Worm (Caenorhabditis elegans) whole organism, mixed stage, embryonic: ENCODE measurements around the gene spv-1.

Experiments
- ceh-43 ChIP-seq: fragments of 200-800 bp; sonication (Bioruptor generic); optimal IDR thresholded peaks from 2 replicates; lab custom pipeline; 2018; ENCODE audit warnings: mild to moderate bottlenecking, missing genetic modification characterization, moderate library complexity, missing compliant biosample characterization
- ces-1 ChIP-seq: fragments of 150-350 bp; optimal IDR thresholded peaks from 2 replicates; lab custom pipeline; 2014; ENCODE audit warnings: missing biosample characterization, missing genetic modification reagents, missing genetic modification characterization
- elt-1 ChIP-seq: sonication (generic microtip); optimal IDR thresholded peaks from 2 replicates; lab custom pipeline; 2017; ENCODE audit warnings: missing genetic modification characterization, mild to moderate bottlenecking, missing compliant biosample characterization, antibody characterized with exemption, moderate library complexity, borderline replicate concordance; ENCODE audit not compliant: insufficient read depth
- elt-3 ChIP-seq: fragments of 150-350 bp; optimal IDR thresholded peaks from 2 replicates; lab custom pipeline; 2014; ENCODE audit warnings: missing biosample characterization, missing genetic modification characterization
- hlh-1 ChIP-seq: fragments of 150-350 bp; optimal IDR thresholded peaks from 2 replicates; lab custom pipeline; 2014; ENCODE audit warnings: missing biosample characterization, missing genetic modification reagents, missing genetic modification characterization
- lin-13 ChIP-seq: fragments of 150-350 bp; optimal IDR thresholded peaks from 2 replicates; lab custom pipeline; 2014; ENCODE audit warnings: missing biosample characterization, missing genetic modification characterization
- mab-5 ChIP-seq: fragments of 150-350 bp; optimal IDR thresholded peaks from 2 replicates; lab custom pipeline; 2014; ENCODE audit warnings: missing biosample characterization, missing genetic modification characterization
- nhr-12 ChIP-seq: fragments of 150-350 bp; optimal IDR thresholded peaks from 2 replicates; lab custom pipeline; 2014; ENCODE audit warnings: missing biosample characterization, missing genetic modification characterization
- nhr-237 ChIP-seq: fragments of 150-350 bp; optimal IDR thresholded peaks from 2 replicates; lab custom pipeline; 2014; ENCODE audit warnings: missing biosample characterization, missing genetic modification characterization
- nhr-28 ChIP-seq: fragments of 150-350 bp; optimal IDR thresholded peaks from 2 replicates; lab custom pipeline; 2014; ENCODE audit warnings: missing biosample characterization, missing genetic modification characterization
- nhr-76 ChIP-seq: sonication (generic microtip); optimal IDR thresholded peaks from 2 replicates; lab custom pipeline; 2017; ENCODE audit warnings: missing biosample characterization, missing genetic modification characterization
- sem-2 ChIP-seq: fragments of 200-800 bp; sonication (Bioruptor generic); optimal IDR thresholded peaks from 2 replicates; lab custom pipeline; 2018; ENCODE audit warnings: mild to moderate bottlenecking, missing genetic modification characterization, missing compliant biosample characterization
- snpc-4 ChIP-seq: fragments of 150-350 bp; optimal IDR thresholded peaks from 2 replicates; lab custom pipeline; 2014; ENCODE audit warnings: missing biosample characterization, missing genetic modification characterization
- unc-62 ChIP-seq: fragments of 150-350 bp; optimal IDR thresholded peaks from 2 replicates; lab custom pipeline; 2014; ENCODE audit warnings: missing biosample characterization, missing genetic modification reagents, missing genetic modification characterization

- TF ChIP-seq nhr-76 (tag; lab: Kevin White, UChicago) (no peak), unc-62 (GFP tag; lab: Kevin White, UChicago) (no peak), elt-3 (no peak), ces-1 (GFP tag; lab: Kevin White, UChicago) (no peak), nhr-237 (tag; lab: Kevin White, UChicago) (no peak), snpc-4 (tag; lab: Kevin White, UChicago) (no peak), lin-13 (tag; lab: Kevin White, UChicago) (no peak), elt-1 (tag; lab: Kevin White, UChicago) (no peak), nhr-12 (tag; lab: Kevin White, UChicago) (no peak), ceh-43 (no peak), hlh-1 (tag; lab: Kevin White, UChicago) (no peak), nhr-28 (tag; lab: Kevin White, UChicago) (no peak), sem-2 (GFP tag; lab: Kevin White, UChicago) (no peak), mab-5 (tag; lab: Kevin White, UChicago) (no peak)
These were observed 63.6 kb downstream of the spv-1 start for ce11 chrII:7864892-7865291.
